Worm (Caenorhabditis elegans): Measurements from ENCODE around the gene col-86.
"Not testable (repeated sequence)": the region's sequence is repeated elsewhere in the genome, so short reads cannot be mapped to it uniquely, and the experiment has no call there.

col-86 gene

ce11 chrII:13082403-13082802, 15.7 kb downstream of the col-86 start, which contains the start of gene Y81G3A.6:
Gene Y81G3A.6, minus strand, starts transcription at chrII:13082503.
- TF ChIP-seq lin-15B (tag; optimal IDR thresholded peaks at IDR 0.05); ceh-88 (GFP tag; IDR thresholded peaks at IDR 0.05); efl-3 (GFP tag; optimal IDR thresholded peaks at IDR 0.05): not testable (repeated sequence)

ce11 chrII:13080607-13081006, 17.5 kb downstream of the col-86 start, which contains the start of gene Y81G3A.2:
Gene Y81G3A.2, plus strand, starts transcription at chrII:13080907.
- TF ChIP-seq pqm-1 (tag; optimal IDR thresholded peaks at IDR 0.05); unc-62 (GFP tag; optimal IDR thresholded peaks at IDR 0.05); mep-1 (tag; optimal IDR thresholded peaks at IDR 0.05): not testable (repeated sequence)

- TF ChIP-seq elt-3 (tag; optimal IDR thresholded peaks at IDR 0.05), result no peak
- TF ChIP-seq mdl-1 (tag; optimal IDR thresholded peaks at IDR 0.05), result peak in 1 of 2 experiments; percentile 19
- TF ChIP-seq pax-3 (tag; optimal IDR thresholded peaks at IDR 0.05), result no peak
- TF ChIP-seq unc-30 (tag; optimal IDR thresholded peaks at IDR 0.05), result no peak
- TF ChIP-seq elt-2 (tag; optimal IDR thresholded peaks at IDR 0.05), result peak; percentile 87
- TF ChIP-seq lsy-2 (tag; optimal IDR thresholded peaks at IDR 0.05), result no peak
- no peak for TF ChIP-seq fkh-4 (tag; optimal IDR thresholded peaks at IDR 0.05; ENCODE audit: borderline replicate concordance)
- peak in 1 of 2 experiments; percentile 19 for TF ChIP-seq lin-35 (GFP tag; optimal IDR thresholded peaks at IDR 0.05)
- no peak for TF ChIP-seq hlh-4 (tag; optimal IDR thresholded peaks at IDR 0.05)
- no peak for TF ChIP-seq snu-23 (GFP tag; optimal IDR thresholded peaks at IDR 0.05)
- no peak for TF ChIP-seq Y116A8C.19 (tag; optimal IDR thresholded peaks at IDR 0.05; ENCODE audit: borderline replicate concordance)
- no peak for TF ChIP-seq efl-3 (GFP tag; optimal IDR thresholded peaks at IDR 0.05)
- peak; percentile 6 for TF ChIP-seq nhr-90 (tag; optimal IDR thresholded peaks at IDR 0.05; ENCODE audit: poor library complexity)
- TF ChIP-seq nhr-20 (tag; optimal IDR thresholded peaks at IDR 0.05), result peak; percentile 34
- peak; percentile 3 for TF ChIP-seq blmp-1 (tag; optimal IDR thresholded peaks at IDR 0.05)
Observed at ce11 chrII:13078848-13079428, 19.1 kb downstream of the col-86 start, which contains the start of gene F42G4.6. Gene F42G4.6, plus strand, starts transcription at chrII:13079378.

- TF ChIP-seq nhr-90 (tag; optimal IDR thresholded peaks at IDR 0.05; ENCODE audit: poor library complexity), result peak; percentile 44
- TF ChIP-seq nhr-20 (tag; optimal IDR thresholded peaks at IDR 0.05), result peak; percentile 54
- TF ChIP-seq nhr-19 (GFP tag; conservative IDR thresholded peaks at IDR 0.05), result 0 out of 2 replicates have a peak, but pooled peaks have one; percentile 17
- no peak for TF ChIP-seq efl-3 (GFP tag; optimal IDR thresholded peaks at IDR 0.05)
- no peak for TF ChIP-seq efl-1 (optimal IDR thresholded peaks at IDR 0.05)
- peak in 1 of 2 experiments; percentile 52 for TF ChIP-seq efl-1 (GFP tag; optimal IDR thresholded peaks at IDR 0.05 in 1 of 2)
- TF ChIP-seq lin-35 (GFP tag; optimal IDR thresholded peaks at IDR 0.05), result peak in 1 of 2 experiments; percentile 58
- peak in 1 of 2 experiments; percentile 46 for TF ChIP-seq mdl-1 (tag; optimal IDR thresholded peaks at IDR 0.05)
- peak; percentile 22 for TF ChIP-seq lin-14 (GFP tag; optimal IDR thresholded peaks at IDR 0.05)
- TF ChIP-seq nhr-71 (tag; optimal IDR thresholded peaks at IDR 0.05), result peak; percentile 46
- TF ChIP-seq nhr-85 (tag), result no peak
- peak; percentile 98 for TF ChIP-seq elt-2 (tag; optimal IDR thresholded peaks at IDR 0.05)
Observed at ce11 chrII:13077746-13078145, 20.3 kb downstream of the col-86 start.

- TF ChIP-seq C04F5.9 (tag; optimal IDR thresholded peaks at IDR 0.05) (no peak), efl-1 (optimal IDR thresholded peaks at IDR 0.05) (no peak), efl-1 (GFP tag; optimal IDR thresholded peaks at IDR 0.05 in 1 of 2) (peak in 1 of 2 experiments; percentile 75), elt-2 (tag; optimal IDR thresholded peaks at IDR 0.05) (peak; percentile 54), Y116A8C.19 (tag; optimal IDR thresholded peaks at IDR 0.05; ENCODE audit: borderline replicate concordance) (no peak)
Observed at ce11 chrII:13076301-13076916, 21.7 kb downstream of the col-86 start.

ce11 chrII:13073742-13074141, 24.3 kb downstream of the col-86 start:
- TF ChIP-seq efl-3 (GFP tag; optimal IDR thresholded peaks at IDR 0.05), result no peak
- no peak for TF ChIP-seq efl-1 (optimal IDR thresholded peaks at IDR 0.05)
- TF ChIP-seq efl-1 (GFP tag; optimal IDR thresholded peaks at IDR 0.05 in 1 of 2), result peak in 1 of 2 experiments; percentile 77
